Fruit fly (Drosophila melanogaster) whole organism, embryonic: Measurements from ENCODE around the gene Dbp73D.

ENCODE experiments used
- Atf-2 ChIP-seq: fragments of 200-800 bp; sonication (Bioruptor generic); optimal IDR thresholded peaks from 2 replicates; lab custom pipeline; 2016; ENCODE audit warnings: missing biosample characterization, missing genetic modification characterization
- CG10147 ChIP-seq: fragments of 200-800 bp; sonication (Bioruptor generic); optimal IDR thresholded peaks from 2 replicates; lab custom pipeline; 2019; ENCODE audit warnings: missing biosample characterization, mild to moderate bottlenecking, missing genetic modification characterization, moderate library complexity
- CG10209 ChIP-seq: fragments of 200-800 bp; sonication (Bioruptor generic); optimal IDR thresholded peaks from 3 replicates; lab custom pipeline; 2017; ENCODE audit warnings: missing biosample characterization, mild to moderate bottlenecking, missing genetic modification characterization, missing genetic modification reagents
- CG10565 ChIP-seq: fragments of 200-800 bp; sonication (Bioruptor generic); optimal IDR thresholded peaks from 3 replicates; lab custom pipeline; 2016; ENCODE audit warnings: missing biosample characterization, mild to moderate bottlenecking, missing genetic modification characterization
- CG10959 ChIP-seq: fragments of 200-800 bp; sonication (Bioruptor generic); IDR thresholded peaks from 2 replicates; pipeline ENCODE4 v1.3.6; 2022; ENCODE audit warnings: missing biosample characterization, missing genetic modification characterization
- CG11398 ChIP-seq: fragments of 200-800 bp; sonication (Bioruptor generic); optimal IDR thresholded peaks from 2 replicates; lab custom pipeline; 2016; ENCODE audit warnings: missing biosample characterization, missing genetic modification characterization
- CG11456 ChIP-seq: fragments of 200-800 bp; sonication (Bioruptor generic); IDR thresholded peaks from 3 replicates; pipeline ENCODE4 v1.3.6; 2022; ENCODE audit warnings: missing biosample characterization, missing genetic modification characterization
- CG12071 ChIP-seq: fragments of 200-800 bp; sonication (Bioruptor generic); optimal IDR thresholded peaks from 3 replicates; lab custom pipeline; 2018; ENCODE audit warnings: missing biosample characterization, mild to moderate bottlenecking, missing genetic modification characterization
- CG12104 ChIP-seq: fragments of 200-800 bp; sonication (Bioruptor generic); optimal IDR thresholded peaks from 3 replicates; lab custom pipeline; 2016; ENCODE audit warnings: missing biosample characterization, missing genetic modification characterization
- CG12769 ChIP-seq: fragments of 200-800 bp; sonication (Bioruptor generic); optimal IDR thresholded peaks from 2 replicates; lab custom pipeline; 2019; ENCODE audit warnings: missing biosample characterization, mild to moderate bottlenecking, missing genetic modification characterization, moderate library complexity
- CG1529 ChIP-seq: fragments of 200-800 bp; sonication (Bioruptor generic); optimal IDR thresholded peaks from 3 replicates; lab custom pipeline; 2018; ENCODE audit warnings: missing biosample characterization, missing genetic modification characterization
- CG1602 ChIP-seq: fragments of 200-800 bp; sonication (Bioruptor generic); optimal IDR thresholded peaks from 3 replicates; lab custom pipeline; 2016; ENCODE audit warnings: missing biosample characterization, missing genetic modification characterization
- CG2202 ChIP-seq: fragments of 200-800 bp; sonication (Bioruptor generic); optimal IDR thresholded peaks from 2 replicates; lab custom pipeline; 2018; ENCODE audit warnings: missing biosample characterization, mild to moderate bottlenecking, missing genetic modification characterization
- CG3065 ChIP-seq: fragments of 200-800 bp; sonication (Bioruptor generic); optimal IDR thresholded peaks from 2 replicates; lab custom pipeline; 2016; ENCODE audit warnings: missing biosample characterization, missing genetic modification characterization
- CG33213 ChIP-seq: fragments of 200-800 bp; sonication (Bioruptor generic); optimal IDR thresholded peaks from 3 replicates; lab custom pipeline; 2016; ENCODE audit warnings: missing biosample characterization, missing genetic modification characterization
- CG34224 ChIP-seq: fragments of 200-800 bp; sonication (Bioruptor generic); IDR thresholded peaks from 3 replicates; pipeline ENCODE4 v1.3.6; 2022; ENCODE audit warnings: missing biosample characterization, missing genetic modification characterization; ENCODE audit not compliant: partially characterized antibody
- CG34422 ChIP-seq: fragments of 200-800 bp; sonication (Bioruptor generic); IDR thresholded peaks from 3 replicates; pipeline ENCODE4 v1.3.6; 2022; ENCODE audit warnings: missing biosample characterization, missing genetic modification characterization
- CG7357 ChIP-seq: fragments of 200-800 bp; sonication (Bioruptor generic); IDR thresholded peaks from 3 replicates; pipeline ENCODE4 v1.3.6; 2022; ENCODE audit warnings: missing biosample characterization, missing genetic modification characterization
- CG7786 ChIP-seq: fragments of 200-800 bp; sonication (Bioruptor generic); optimal IDR thresholded peaks from 2 replicates; lab custom pipeline; 2016; ENCODE audit warnings: missing biosample characterization, missing genetic modification characterization
- Chrac-16 ChIP-seq: fragments of 200-800 bp; sonication (Bioruptor generic); optimal IDR thresholded peaks from 3 replicates; lab custom pipeline; 2016; ENCODE audit warnings: missing biosample characterization, missing genetic modification characterization
- D19A ChIP-seq: fragments of 200-800 bp; optimal IDR thresholded peaks from 3 replicates; lab custom pipeline; 2019; ENCODE audit warnings: missing biosample characterization, mild to moderate bottlenecking, missing genetic modification characterization, moderate library complexity
- E2f2 ChIP-seq: fragments of 200-800 bp; sonication (Bioruptor generic); IDR thresholded peaks from 2 replicates; pipeline ENCODE4 v1.3.6; 2022; ENCODE audit warnings: missing biosample characterization, missing genetic modification characterization
- Ets65A ChIP-seq: fragments of 200-800 bp; sonication (Bioruptor generic); peaks from one replicate; lab custom pipeline; 2016; ENCODE audit warnings: missing biosample characterization, missing genetic modification characterization
- HLHmδ ChIP-seq: fragments of 200-800 bp; sonication (Bioruptor generic); optimal IDR thresholded peaks from 2 replicates; lab custom pipeline; 2018; ENCODE audit warnings: missing biosample characterization, mild to moderate bottlenecking, missing genetic modification characterization, moderate library complexity
- Lhr ChIP-seq: fragments of 200-800 bp; sonication (Bioruptor generic); optimal IDR thresholded peaks from 3 replicates; lab custom pipeline; 2017; ENCODE audit warnings: mild to moderate bottlenecking, missing biosample characterization, missing genetic modification reagents, missing genetic modification characterization
- MESR4 ChIP-seq: fragments of 200-800 bp; sonication (Bioruptor generic); optimal IDR thresholded peaks from 2 replicates; lab custom pipeline; 2018; ENCODE audit warnings: missing biosample characterization, mild to moderate bottlenecking, missing genetic modification characterization, moderate library complexity
- Nf-YC ChIP-seq: fragments of 200-800 bp; optimal IDR thresholded peaks from 3 replicates; lab custom pipeline; 2019; ENCODE audit warnings: missing biosample characterization, mild to moderate bottlenecking, missing genetic modification characterization, moderate library complexity
- Oaz ChIP-seq: fragments of 200-800 bp; sonication (Bioruptor generic); IDR thresholded peaks from 2 replicates; pipeline ENCODE4 v1.3.6; 2022; ENCODE audit warnings: missing biosample characterization, missing genetic modification characterization
- TFAM ChIP-seq: fragments of 200-800 bp; sonication (Bioruptor generic); optimal IDR thresholded peaks from 2 replicates; lab custom pipeline; 2017; ENCODE audit warnings: missing biosample characterization, missing genetic modification characterization, inconsistent platforms
- Tbp ChIP-seq: fragments of >200 bp; optimal IDR thresholded peaks from 2 replicates; lab custom pipeline; 2018; ENCODE audit warnings: missing biosample characterization, missing genetic modification characterization
- Trl ChIP-seq, 3 experiments: fragments of >200 bp in 2 of 3; fragments of 200-800 bp in 1 of 3; sonication (Bioruptor generic) in 1 of 3; optimal IDR thresholded peaks; 2 replicates in 1 of 3; 3 replicates in 2 of 3; lab custom pipeline; 2016 to 2017; ENCODE audit warnings: missing biosample characterization in 1 of 3, missing genetic modification characterization in 1 of 3
- Usf ChIP-seq: fragments of 200-800 bp; sonication (Bioruptor generic); optimal IDR thresholded peaks from 2 replicates; lab custom pipeline; 2017; ENCODE audit warnings: missing genotype, missing biosample characterization, missing genetic modification characterization
- abd-A ChIP-seq: fragments of 200-800 bp; sonication (Bioruptor generic); optimal IDR thresholded peaks from 3 replicates; lab custom pipeline; 2019; ENCODE audit warnings: missing biosample characterization, mild to moderate bottlenecking, missing genetic modification characterization, moderate library complexity
- amos ChIP-seq: fragments of 200-800 bp; sonication (Bioruptor generic); IDR thresholded peaks from 2 replicates; pipeline ENCODE4 v1.3.6; 2022; ENCODE audit warnings: missing biosample characterization, missing genetic modification characterization; ENCODE audit not compliant: partially characterized antibody
- btn ChIP-seq: fragments of 200-800 bp; sonication (Bioruptor generic); optimal IDR thresholded peaks from 2 replicates; lab custom pipeline; 2016; ENCODE audit warnings: missing biosample characterization, missing genetic modification characterization
- ci ChIP-seq: fragments of 200-800 bp; sonication (Bioruptor generic); IDR thresholded peaks from 3 replicates; pipeline ENCODE4 v1.3.6; 2022; ENCODE audit warnings: missing biosample characterization, missing genetic modification characterization
- dimm ChIP-seq: fragments of 200-800 bp; sonication (Bioruptor generic); IDR thresholded peaks from 2 replicates; pipeline ENCODE4 v1.3.6; 2022; ENCODE audit warnings: missing biosample characterization, missing genetic modification characterization
- fd102C ChIP-seq: fragments of 200-800 bp; sonication (Bioruptor generic); optimal IDR thresholded peaks from 2 replicates; lab custom pipeline; 2018; ENCODE audit warnings: missing biosample characterization, mild to moderate bottlenecking, missing genetic modification characterization, moderate library complexity
- fd64A ChIP-seq: fragments of 200-800 bp; sonication (Bioruptor generic); optimal IDR thresholded peaks from 3 replicates; lab custom pipeline; 2018; ENCODE audit warnings: missing biosample characterization, mild to moderate bottlenecking, missing genetic modification characterization
- jing ChIP-seq: fragments of 200-800 bp; sonication (Bioruptor generic); optimal IDR thresholded peaks from 2 replicates; lab custom pipeline; 2018; ENCODE audit warnings: missing biosample characterization, mild to moderate bottlenecking, missing genetic modification characterization
- lov ChIP-seq, 2 experiments: fragments of 200-800 bp in 1 of 2; fragments of >200 bp in 1 of 2; sonication (Bioruptor generic) in 1 of 2; IDR thresholded peaks in 1 of 2; optimal IDR thresholded peaks in 1 of 2; 2 replicates in 1 of 2; 3 replicates in 1 of 2; pipeline versions ENCODE4 v1.3.6 to Lab custom; 2017 to 2022; ENCODE audit warnings: missing biosample characterization in 1 of 2, missing genetic modification characterization in 1 of 2
- oc ChIP-seq: fragments of 200-800 bp; sonication (Bioruptor generic); optimal IDR thresholded peaks from 2 replicates; lab custom pipeline; 2018; ENCODE audit warnings: missing biosample characterization, mild to moderate bottlenecking, missing genetic modification characterization, moderate library complexity
- pb ChIP-seq: fragments of 200-800 bp; sonication (Bioruptor generic); optimal IDR thresholded peaks from 3 replicates; lab custom pipeline; 2016; ENCODE audit warnings: missing biosample characterization, missing genetic modification characterization
- pzg ChIP-seq: fragments of 200-800 bp; sonication (Bioruptor generic); optimal IDR thresholded peaks from 3 replicates; lab custom pipeline; 2018; ENCODE audit warnings: missing biosample characterization, mild to moderate bottlenecking, missing genetic modification characterization, moderate library complexity
- slbo ChIP-seq: fragments of 200-800 bp; sonication (Bioruptor generic); IDR thresholded peaks from 2 replicates; pipeline ENCODE4 v1.3.6; 2022; ENCODE audit warnings: missing biosample characterization, missing genetic modification characterization
- sna ChIP-seq: fragments of 200-800 bp; sonication (Bioruptor generic); IDR thresholded peaks from 2 replicates; pipeline ENCODE4 v1.3.6; 2022; ENCODE audit warnings: missing biosample characterization, missing genetic modification characterization; ENCODE audit not compliant: partially characterized antibody
- zen2 ChIP-seq: fragments of 200-800 bp; sonication (Bioruptor generic); IDR thresholded peaks from 3 replicates; pipeline ENCODE4 v1.3.6; 2022; ENCODE audit warnings: missing biosample characterization, missing genetic modification characterization; ENCODE audit not compliant: partially characterized antibody

Gene Dbp73D

DNA sequence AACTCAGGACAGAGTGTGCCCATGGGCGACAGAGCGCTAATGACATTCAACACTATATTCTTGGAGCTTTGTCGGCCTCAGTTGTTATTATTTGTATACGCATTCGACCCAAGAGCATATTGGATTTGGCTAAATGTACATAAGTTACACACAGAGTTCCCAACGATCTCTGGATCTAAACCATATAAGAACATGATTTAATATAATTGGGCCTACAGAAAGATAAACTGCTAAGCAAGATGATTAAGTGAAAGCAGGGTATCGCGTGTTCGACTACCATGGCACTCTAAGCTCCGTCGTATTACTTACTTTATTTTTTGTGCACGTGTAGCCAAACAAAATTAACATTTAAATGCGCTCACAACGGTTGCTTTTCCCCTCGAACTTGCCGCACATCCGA, 29.7 kb upstream of the Dbp73D start (continued):
- TF ChIP-seq Lhr (GFP tag; lab: Kevin White, UChicago), result peak; percentile 4
- 0 out of 3 replicates have a peak, but pooled peaks have one; percentile 45 for TF ChIP-seq ci (GFP tag; lab: Robert Waterston, UW)
- TF ChIP-seq jing (GFP tag; lab: Kevin White, UChicago), result peak; percentile 18
- peak; percentile 18 for TF ChIP-seq CG12071 (GFP tag; lab: Kevin White, UChicago)
- TF ChIP-seq pb (GFP tag; lab: Kevin White, UChicago), result peak; percentile 14
- peak; percentile 20 for TF ChIP-seq CG10209 (GFP tag; lab: Kevin White, UChicago)
- TF ChIP-seq CG1602, result peak; percentile 8
- TF ChIP-seq, all 482 proteins: peak for 113

DNA sequence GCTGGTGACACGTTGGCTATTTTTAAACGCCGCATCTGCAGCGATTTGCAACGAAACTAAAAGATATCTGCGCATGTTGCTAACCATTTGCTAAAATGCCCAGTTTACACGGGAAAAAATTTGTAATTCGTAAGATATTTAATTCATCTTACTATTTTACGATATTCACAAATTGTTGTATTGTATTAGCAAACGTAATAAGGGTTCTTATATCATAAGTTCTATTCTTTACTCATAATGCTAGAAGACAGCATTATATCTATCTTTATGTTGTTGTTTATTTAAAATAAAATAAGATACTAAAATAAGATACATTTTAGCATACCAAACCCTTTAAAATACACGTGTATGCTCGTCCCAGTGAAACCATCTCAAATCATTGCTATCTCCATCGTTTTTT, 28.9 kb upstream of the Dbp73D start:
- TF ChIP-seq oc (tag; lab: Kevin White, UChicago) (no peak), CG7786 (GFP tag; lab: Kevin White, UChicago) (no peak), Tbp (GFP tag; lab: Kevin White, UChicago) (no peak), pzg (GFP tag; lab: Kevin White, UChicago) (no peak), Trl (optimal IDR thresholded peaks at IDR 0.05; lab: Kevin White, UChicago) (no peak), Trl (GFP tag; optimal IDR thresholded peaks at IDR 0.05; lab: Kevin White, UChicago) (no peak), CG12104 (GFP tag; lab: Kevin White, UChicago) (no peak), CG10147 (GFP tag; lab: Kevin White, UChicago) (no peak), btn (GFP tag; lab: Kevin White, UChicago) (no peak), fd102C (GFP tag; lab: Kevin White, UChicago) (no peak), Nf-YC (tag; lab: Kevin White, UChicago) (no peak), lov (optimal IDR thresholded peaks at IDR 0.05; lab: Kevin White, UChicago) (no peak), lov (GFP tag; IDR thresholded peaks at IDR 0.05; lab: Robert Waterston, UW) (no peak), CG2202 (tag; lab: Kevin White, UChicago) (no peak), CG10565 (GFP tag; lab: Kevin White, UChicago) (no peak), CG1529 (GFP tag; lab: Kevin White, UChicago) (no peak), CG3065 (GFP tag; lab: Kevin White, UChicago) (no peak), HLHmδ (no peak)

DNA sequence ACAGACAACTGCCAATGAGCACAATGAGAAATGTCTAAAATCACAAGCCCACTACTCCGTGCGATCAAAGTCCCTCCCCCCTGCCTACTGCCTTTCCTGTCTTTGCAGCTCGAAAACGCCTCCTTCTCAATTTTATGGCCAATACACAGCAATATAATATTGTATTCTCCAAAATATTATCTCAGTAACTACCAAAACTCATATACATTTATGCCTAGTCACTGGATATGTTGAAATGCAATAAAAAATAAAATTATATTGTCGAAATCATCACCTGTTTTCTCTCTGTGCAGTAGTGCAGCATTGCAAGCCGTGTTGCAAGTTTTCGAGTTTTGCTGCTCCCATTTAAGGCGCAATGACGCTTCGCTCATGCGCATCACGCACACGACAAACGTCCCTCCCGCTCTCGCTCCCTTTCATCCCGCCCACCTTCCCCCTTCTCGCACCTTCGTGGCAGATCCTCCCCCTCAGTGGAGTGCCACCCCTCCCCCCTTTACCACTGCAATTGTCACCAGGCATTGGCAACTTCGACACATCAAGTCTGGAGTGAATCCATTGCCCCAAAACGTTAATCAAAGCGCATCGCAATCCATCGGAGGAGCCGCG, 28.0 kb upstream of the Dbp73D start:
- TF ChIP-seq abd-A (tag; lab: Kevin White, UChicago) (no peak), CG10959 (GFP tag; lab: Robert Waterston, UW) (peak; percentile 40; the same call in 1 of the 2 replicates), CG33213 (GFP tag; lab: Kevin White, UChicago) (no peak), CG11398 (no peak), amos (GFP tag; lab: Robert Waterston, UW) (no peak), dimm (GFP tag; lab: Robert Waterston, UW) (no peak), D19A (tag; lab: Kevin White, UChicago) (no peak), Atf-2 (no peak), CG7357 (GFP tag; lab: Robert Waterston, UW) (no peak), CG34422 (no peak), TFAM (GFP tag; lab: Kevin White, UChicago) (no peak), sna (GFP tag; lab: Robert Waterston, UW) (no peak), Ets65A (peak; percentile 38), btn (GFP tag; lab: Kevin White, UChicago) (no peak), slbo (no peak), Chrac-16 (GFP tag; lab: Kevin White, UChicago) (no peak), fd64A (no peak), CG12769 (tag; lab: Kevin White, UChicago) (no peak), MESR4 (GFP tag; lab: Kevin White, UChicago) (no peak), CG11456 (GFP tag; lab: Robert Waterston, UW) (no peak), zen2 (GFP tag; lab: Robert Waterston, UW) (no peak), Usf (GFP tag; lab: Kevin White, UChicago) (no peak), E2f2 (GFP tag; lab: Robert Waterston, UW) (no peak), Oaz (GFP tag; lab: Robert Waterston, UW) (no peak), CG34224 (GFP tag; lab: Robert Waterston, UW) (no peak)
